Worm (Caenorhabditis elegans) whole organism, L4/young adult: ENCODE results near the gene cwp-2.

Experiments
- W03F9.2 ChIP-seq: fragments of 150-350 bp; optimal IDR thresholded peaks from 2 replicates; lab custom pipeline; 2014; ENCODE audit warnings: missing biosample characterization, missing genetic modification characterization
- dao-5 ChIP-seq: sonication (generic microtip); optimal IDR thresholded peaks from 2 replicates; lab custom pipeline; 2016; ENCODE audit warnings: missing genotype, missing genetic modification characterization, moderate library complexity, missing compliant biosample characterization
- him-1 ChIP-seq: sonication (generic microtip); optimal IDR thresholded peaks from 2 replicates; lab custom pipeline; 2016; ENCODE audit warnings: missing genotype, missing genetic modification reagents, missing genetic modification characterization, missing compliant biosample characterization

The cwp-2 gene

DNA sequence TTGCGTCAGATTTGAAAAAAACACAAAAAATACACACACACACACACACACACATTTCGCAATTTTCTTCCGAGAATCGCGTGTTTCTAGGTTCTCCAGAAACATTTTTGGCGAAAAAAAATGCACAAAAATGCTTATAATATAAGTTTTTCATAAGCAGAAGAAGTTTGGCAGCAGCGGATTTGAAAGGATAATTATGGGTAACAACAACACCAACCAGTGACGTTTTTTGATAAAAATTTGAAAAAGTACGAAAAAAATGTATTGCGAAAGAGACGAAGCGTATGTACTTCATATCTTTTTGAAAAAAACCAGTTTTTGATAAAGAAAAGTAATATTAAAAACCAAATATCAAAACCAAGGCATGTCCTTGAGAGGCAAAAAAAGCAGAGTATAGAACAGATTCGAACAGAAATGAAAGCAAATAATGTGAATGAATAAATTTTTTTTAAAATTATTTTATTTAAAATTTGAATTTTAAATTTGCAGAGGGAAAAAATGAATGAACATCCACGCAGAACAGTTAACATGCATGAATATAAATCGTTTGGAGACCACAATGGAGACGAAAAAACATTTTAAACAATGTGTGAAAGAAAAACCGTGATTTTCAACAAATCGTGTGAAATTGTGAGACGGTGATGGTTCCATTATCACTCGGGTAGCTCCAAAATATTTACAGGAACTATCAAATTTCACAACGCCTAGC lies 18.6 kb downstream of the cwp-2 start:
- TF ChIP-seq dao-5 (tag; lab: Kevin White, UChicago) (no peak), W03F9.2 (peak; percentile 11), him-1 (tag; lab: Kevin White, UChicago) (peak; percentile 0)

DNA sequence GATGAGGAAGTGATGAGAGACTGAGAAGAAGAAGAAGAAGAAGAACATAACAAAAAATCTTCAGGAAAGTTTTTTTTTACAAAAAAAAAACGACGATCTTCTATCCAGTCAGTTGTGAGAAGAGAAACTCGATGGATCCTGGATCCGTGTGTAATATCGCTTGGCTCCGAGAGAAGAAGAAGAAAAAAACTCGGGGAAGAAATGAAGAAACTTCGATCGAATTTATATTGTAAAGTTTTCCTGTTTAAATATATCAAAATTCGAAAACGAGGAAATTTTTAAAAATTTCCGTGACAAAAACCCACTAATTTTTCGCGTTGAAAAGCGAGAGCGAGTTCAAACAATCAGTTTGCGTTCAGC lies 19.1 kb downstream of the cwp-2 start, which contains the start of gene adss-1:
Gene adss-1, minus strand, starts transcription at position 101 of the 360 bp plus-strand sequence.
- TF ChIP-seq W03F9.2, result no peak
- TF ChIP-seq dao-5 (tag; lab: Kevin White, UChicago), result no peak
- no peak for TF ChIP-seq him-1 (tag; lab: Kevin White, UChicago)

DNA sequence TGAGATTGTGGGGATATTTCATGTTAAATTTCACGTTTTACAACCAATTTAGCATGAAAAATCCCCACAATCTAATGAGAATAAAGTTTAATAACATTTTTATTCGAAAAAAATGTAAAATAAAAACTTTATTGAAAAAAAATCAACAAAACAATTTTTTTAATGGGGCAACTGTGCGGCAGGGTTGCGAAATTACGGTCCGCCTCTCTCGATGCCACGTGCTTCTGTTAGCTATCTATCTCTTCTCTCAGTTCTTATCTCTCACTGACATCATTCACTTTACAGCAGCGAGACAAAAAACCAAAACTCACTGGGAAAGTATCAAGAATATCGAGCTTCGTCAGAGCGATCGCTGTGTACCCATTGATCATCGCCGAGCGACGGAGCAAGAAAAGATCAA lies 21.8 kb downstream of the cwp-2 start:
- TF ChIP-seq W03F9.2 (no peak), dao-5 (tag; lab: Kevin White, UChicago) (no peak), him-1 (tag; lab: Kevin White, UChicago) (no peak)

DNA sequence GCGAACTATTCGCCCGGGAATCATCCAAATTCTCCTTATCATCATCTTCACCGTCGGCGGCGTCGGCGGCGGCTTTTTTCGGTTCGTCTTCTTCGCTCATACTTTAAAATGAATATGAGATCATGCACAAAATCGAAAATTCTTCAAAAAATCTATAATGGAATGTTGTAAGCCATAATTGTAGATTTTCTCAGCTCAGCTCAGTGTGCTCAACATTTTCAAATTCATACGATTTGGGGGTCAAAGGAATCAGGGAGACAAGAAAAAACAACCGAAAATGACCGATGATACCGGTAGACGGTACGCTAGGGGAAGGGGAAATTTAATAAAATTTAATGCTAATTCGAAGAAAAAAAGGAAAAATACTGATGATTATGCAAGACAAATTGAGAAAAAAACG lies 23.9 kb downstream of the cwp-2 start, which contains the start of gene ccep-97:
Gene ccep-97, minus strand, starts transcription at position 101 of the 400 bp plus-strand sequence.
- TF ChIP-seq dao-5 (tag; lab: Kevin White, UChicago) (no peak), W03F9.2 (no peak), him-1 (tag; lab: Kevin White, UChicago) (no peak)

DNA sequence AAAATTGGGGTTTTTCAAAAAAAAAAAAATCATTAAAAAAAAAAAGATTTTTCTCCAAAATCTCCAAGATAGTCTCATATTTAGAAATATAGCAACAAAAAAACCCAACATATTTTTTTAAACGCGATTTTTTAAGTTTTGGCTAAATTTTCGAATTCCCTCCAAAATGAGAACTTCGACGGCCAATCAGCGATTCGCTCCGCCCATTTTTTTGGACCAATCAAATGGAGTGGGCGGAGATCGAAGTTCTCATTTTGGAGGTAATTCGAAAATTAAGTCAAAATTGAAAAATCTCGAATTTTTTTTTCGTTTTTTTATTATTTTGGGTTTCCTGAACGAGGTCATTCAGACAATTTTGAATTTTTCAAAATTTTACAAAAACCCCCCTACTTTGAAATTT lies 28.6 kb downstream of the cwp-2 start:
- TF ChIP-seq him-1 (tag; lab: Kevin White, UChicago) (no peak), dao-5 (tag; lab: Kevin White, UChicago) (no peak), W03F9.2 (no peak)

DNA sequence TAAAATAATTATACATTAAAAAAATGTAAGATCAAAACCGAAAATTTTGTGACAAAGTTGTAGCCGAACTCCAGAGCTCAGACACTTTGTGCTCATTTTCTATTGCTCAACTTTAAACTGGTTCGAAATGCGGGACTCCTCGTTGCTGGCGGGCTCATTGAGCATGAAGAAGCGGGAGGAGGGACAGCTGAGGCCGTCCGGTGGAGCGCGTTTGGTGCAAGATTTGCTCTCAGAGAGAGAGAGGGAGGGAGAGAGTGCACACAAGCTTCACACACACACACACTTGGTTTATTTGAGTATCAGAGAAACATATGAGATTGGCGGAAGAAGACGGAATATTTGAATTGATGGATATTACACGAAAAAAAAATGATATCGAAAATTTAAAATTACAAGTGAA lies 31.8 kb downstream of the cwp-2 start:
- TF ChIP-seq W03F9.2 (no peak), him-1 (tag; lab: Kevin White, UChicago) (no peak), dao-5 (tag; lab: Kevin White, UChicago) (no peak)

DNA sequence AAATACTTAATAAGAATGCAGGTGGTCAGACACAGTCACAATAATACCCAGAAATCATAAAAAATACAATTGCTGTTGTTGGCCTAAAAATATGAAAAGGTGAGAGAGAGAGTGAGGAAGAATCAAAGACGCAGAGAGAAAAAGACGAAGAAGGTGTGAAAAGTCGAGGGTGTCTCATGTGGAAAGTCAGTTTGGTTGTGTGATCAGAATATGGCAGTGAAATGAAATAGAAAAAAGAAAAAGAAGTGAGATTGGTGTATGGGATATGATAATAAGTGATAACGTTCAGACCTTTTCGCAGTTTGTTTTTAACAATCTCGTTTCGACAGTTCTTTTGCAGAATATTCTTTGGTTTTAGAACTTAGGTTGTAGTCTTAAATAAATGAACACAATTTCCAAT lies 35.6 kb downstream of the cwp-2 start:
- TF ChIP-seq him-1 (tag; lab: Kevin White, UChicago) (no peak), dao-5 (tag; lab: Kevin White, UChicago) (no peak), W03F9.2 (no peak)

DNA sequence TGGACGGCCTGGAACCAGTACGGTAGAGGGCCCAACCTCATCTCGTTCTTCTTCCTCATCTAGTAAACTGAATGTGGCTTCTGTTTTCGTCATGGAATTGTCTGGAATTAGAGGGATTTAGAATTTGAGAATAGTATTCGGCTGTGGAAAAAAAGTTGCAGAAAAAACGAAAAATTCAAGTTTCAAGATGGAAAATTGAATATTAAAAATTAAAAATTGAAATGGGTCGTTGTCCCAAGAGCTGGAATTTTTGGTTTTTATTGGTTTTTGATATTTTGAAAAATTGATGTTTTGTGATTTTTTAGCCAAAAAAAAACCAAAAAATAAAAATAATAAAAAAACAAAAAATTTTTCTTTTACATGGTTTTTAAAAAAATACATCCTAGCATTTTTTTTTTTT lies 36.6 kb downstream of the cwp-2 start, which contains the start of gene R02F11.3:
Gene R02F11.3, minus strand, starts transcription at position 101 of the 400 bp plus-strand sequence.
- TF ChIP-seq W03F9.2 (no peak), him-1 (tag; lab: Kevin White, UChicago) (no peak), dao-5 (tag; lab: Kevin White, UChicago) (no peak)

DNA sequence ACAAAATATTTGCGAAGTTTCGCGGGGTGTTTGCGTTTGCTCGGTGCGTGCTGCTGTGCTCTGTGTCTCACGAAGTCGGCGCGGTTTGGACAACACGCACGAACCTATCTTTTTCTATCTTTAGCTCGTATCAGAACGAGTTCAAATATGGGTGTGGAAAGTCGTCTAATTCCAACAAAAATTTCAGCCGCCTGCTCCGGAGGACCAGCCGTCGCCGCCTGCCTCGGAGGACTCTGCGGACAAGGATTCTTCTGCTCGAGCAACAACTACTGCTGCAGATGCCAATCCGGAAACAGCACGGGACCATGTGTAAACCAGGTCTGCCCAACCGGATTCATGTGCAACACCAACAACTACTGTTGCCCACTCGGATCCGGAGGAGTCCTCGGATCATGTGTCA lies 40.5 kb downstream of the cwp-2 start:
- TF ChIP-seq him-1 (tag; lab: Kevin White, UChicago), result no peak
- no peak for TF ChIP-seq dao-5 (tag; lab: Kevin White, UChicago)
- TF ChIP-seq W03F9.2, result no peak

DNA sequence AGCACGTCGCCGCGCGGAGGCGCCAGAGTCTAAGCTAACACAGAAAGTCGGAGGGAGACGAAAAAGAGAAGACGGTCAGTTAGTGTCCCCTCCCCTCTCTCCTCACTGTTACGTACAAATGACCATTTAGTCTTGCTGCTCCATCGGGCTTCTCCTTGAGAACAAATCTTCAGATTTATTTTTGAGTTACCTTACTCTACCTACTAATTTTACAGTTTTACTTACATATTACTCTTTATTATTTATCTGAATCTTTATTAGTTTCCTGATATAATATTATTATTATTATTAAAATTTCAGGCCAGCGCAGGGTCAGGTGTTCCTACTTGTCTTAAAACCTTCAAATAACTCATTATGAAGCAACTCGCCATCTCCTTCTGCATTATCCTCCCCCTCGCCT lies 41.6 kb downstream of the cwp-2 start, which contains the start of gene R02F11.1:
Gene R02F11.1, plus strand, starts transcription at position 301 of the 400 bp plus-strand sequence.
- TF ChIP-seq W03F9.2 (no peak), dao-5 (tag; lab: Kevin White, UChicago) (no peak), him-1 (tag; lab: Kevin White, UChicago) (no peak)

DNA sequence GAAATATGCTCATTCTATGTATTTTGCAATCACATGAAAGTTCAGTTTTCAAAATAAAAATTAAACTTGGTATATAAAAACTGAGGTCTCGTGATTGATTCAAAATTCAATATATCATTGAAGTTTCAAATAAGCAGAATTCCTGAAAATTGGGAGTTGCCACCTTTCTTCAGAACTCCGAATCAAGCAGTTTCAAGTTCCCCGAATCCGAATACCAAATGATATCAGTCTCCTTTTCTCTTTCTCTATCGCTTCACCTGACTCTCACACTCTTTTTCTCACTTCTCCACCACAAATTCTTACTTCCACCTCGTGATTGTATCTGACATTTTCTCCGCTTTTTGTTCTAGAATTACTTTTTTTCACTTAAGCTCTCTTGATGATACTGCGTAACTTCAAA lies 48.1 kb downstream of the cwp-2 start, which contains the start of gene R02F11.2:
Gene R02F11.2, plus strand, starts transcription at position 292 of the 400 bp plus-strand sequence.
- TF ChIP-seq W03F9.2, result no peak
- TF ChIP-seq him-1 (tag; lab: Kevin White, UChicago), result no peak
- TF ChIP-seq dao-5 (tag; lab: Kevin White, UChicago), result no peak
